Fruit fly (Drosophila melanogaster): ENCODE data around the gene ncd.

Gene ncd

DNA sequence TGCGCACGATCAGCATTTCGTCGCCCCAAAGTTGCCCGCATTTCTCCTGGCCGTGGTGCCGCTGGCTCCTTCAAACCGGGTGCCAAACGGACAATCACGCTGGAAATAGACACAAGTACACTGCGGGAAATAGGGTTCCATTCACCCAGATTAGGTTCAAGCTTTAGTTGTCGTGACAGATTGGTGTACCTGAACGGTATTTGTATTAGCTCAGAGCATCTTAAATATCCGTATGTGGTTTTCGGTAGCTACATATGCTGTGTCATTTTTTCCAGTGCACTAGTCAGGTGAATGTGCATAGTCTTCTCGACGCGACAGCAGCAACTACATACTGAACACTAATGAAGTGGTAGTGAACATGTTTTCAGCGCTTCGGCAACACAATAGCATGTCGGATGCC lies 40.2 kb upstream of the ncd start:
- TF ChIP-seq CG12236 (GFP tag; optimal IDR thresholded peaks at IDR 0.05): no peak
- TF ChIP-seq lab (GFP tag; optimal IDR thresholded peaks at IDR 0.05): no peak
- no peak for TF ChIP-seq zf30C (GFP tag; optimal IDR thresholded peaks at IDR 0.05)
- no peak for TF ChIP-seq CG16779 (GFP tag; IDR thresholded peaks at IDR 0.05)
- no peak for TF ChIP-seq wek (GFP tag; optimal IDR thresholded peaks at IDR 0.05)
- TF ChIP-seq CG8924 (tag; optimal IDR thresholded peaks at IDR 0.05): no peak
- no peak for TF ChIP-seq Dip3 (GFP tag; optimal IDR thresholded peaks at IDR 0.05)
- TF ChIP-seq ham (GFP tag; IDR thresholded peaks at IDR 0.05): no peak
- no peak for TF ChIP-seq salm (tag; optimal IDR thresholded peaks at IDR 0.05)
- TF ChIP-seq hbn (GFP tag; IDR thresholded peaks at IDR 0.05; ENCODE audit: partially characterized antibody): no peak
- no peak for TF ChIP-seq sens-2 (GFP tag; IDR thresholded peaks at IDR 0.05)
- TF ChIP-seq CG12071 (GFP tag; optimal IDR thresholded peaks at IDR 0.05): no peak
- no peak for TF ChIP-seq Atf3 (GFP tag; optimal IDR thresholded peaks at IDR 0.05)
- TF ChIP-seq gem (tag; optimal IDR thresholded peaks at IDR 0.05): no peak
- TF ChIP-seq btn (GFP tag; optimal IDR thresholded peaks at IDR 0.05): no peak
- no peak for TF ChIP-seq so (GFP tag; IDR thresholded peaks at IDR 0.05)
- TF ChIP-seq nau (GFP tag; optimal IDR thresholded peaks at IDR 0.05): no peak
- TF ChIP-seq Ets97D (GFP tag; optimal IDR thresholded peaks at IDR 0.05): no peak
- TF ChIP-seq CG4424 (GFP tag; optimal IDR thresholded peaks at IDR 0.05): no peak
- no peak for TF ChIP-seq C15 (GFP tag; IDR thresholded peaks at IDR 0.05)
- no peak for TF ChIP-seq Sox100B (GFP tag; optimal IDR thresholded peaks at IDR 0.05)
- TF ChIP-seq Fer2 (tag; optimal IDR thresholded peaks at IDR 0.05): no peak
- TF ChIP-seq dati (GFP tag; IDR thresholded peaks at IDR 0.05): 0 out of 2 replicates have a peak, but pooled peaks have one; percentile 18
- TF ChIP-seq pan (optimal IDR thresholded peaks at IDR 0.05): no peak
- TF ChIP-seq pan (GFP tag; optimal IDR thresholded peaks at IDR 0.05 in 1 of 2, IDR thresholded peaks at IDR 0.05 in 1 of 2): peak in 1 of 2 experiments; percentile 49
- peak in 1 of 2 experiments; percentile 28 for TF ChIP-seq chif (GFP tag; optimal IDR thresholded peaks at IDR 0.05)
- TF ChIP-seq MTF-1 (GFP tag; optimal IDR thresholded peaks at IDR 0.05; ENCODE audit: borderline replicate concordance): no peak
- TF ChIP-seq Hmx (GFP tag; optimal IDR thresholded peaks at IDR 0.05): no peak
- TF ChIP-seq MESR4 (GFP tag; optimal IDR thresholded peaks at IDR 0.05): no peak
- TF ChIP-seq crc (GFP tag; optimal IDR thresholded peaks at IDR 0.05): no peak
- no peak for TF ChIP-seq usp (GFP tag; optimal IDR thresholded peaks at IDR 0.05)
- TF ChIP-seq CG11504 (tag; optimal IDR thresholded peaks at IDR 0.05): no peak
- TF ChIP-seq luna (GFP tag; optimal IDR thresholded peaks at IDR 0.05): no peak
- peak; percentile 41 for TF ChIP-seq Ptx1 (GFP tag; IDR thresholded peaks at IDR 0.05)
- no peak for TF ChIP-seq Tbp (GFP tag; optimal IDR thresholded peaks at IDR 0.05)
- TF ChIP-seq Spps (tag; optimal IDR thresholded peaks at IDR 0.05): no peak
- TF ChIP-seq ERR (GFP tag; optimal IDR thresholded peaks at IDR 0.05): no peak
- TF ChIP-seq CG8359 (GFP tag; optimal IDR thresholded peaks at IDR 0.05; ENCODE audit: borderline replicate concordance): no peak
- TF ChIP-seq CG33557 (GFP tag; optimal IDR thresholded peaks at IDR 0.05): no peak
- no peak for TF ChIP-seq CG18599 (GFP tag; optimal IDR thresholded peaks at IDR 0.05)
- TF ChIP-seq CG7357 (GFP tag; IDR thresholded peaks at IDR 0.05): no peak
- TF ChIP-seq Antp (GFP tag; optimal IDR thresholded peaks at IDR 0.05): no peak
- no peak for TF ChIP-seq CG17385 (GFP tag; optimal IDR thresholded peaks at IDR 0.05)
- no peak for TF ChIP-seq bigmax (GFP tag; optimal IDR thresholded peaks at IDR 0.05)
- no peak for TF ChIP-seq ind (GFP tag; optimal IDR thresholded peaks at IDR 0.05)
- TF ChIP-seq ash1 (GFP tag; optimal IDR thresholded peaks at IDR 0.05): no peak
- TF ChIP-seq tx (GFP tag; optimal IDR thresholded peaks at IDR 0.05): no peak
- TF ChIP-seq CG7271 (tag; optimal IDR thresholded peaks at IDR 0.05): no peak
- no peak for TF ChIP-seq CG11093 (GFP tag; IDR thresholded peaks at IDR 0.05)
- no peak for TF ChIP-seq Pdp1 (GFP tag; optimal IDR thresholded peaks at IDR 0.05)
- TF ChIP-seq esg (GFP tag; conservative IDR thresholded peaks at IDR 0.05): 0 out of 2 replicates have a peak, but pooled peaks have one; percentile 17
- no peak for TF ChIP-seq TFAM (GFP tag; optimal IDR thresholded peaks at IDR 0.05)

All from whole organism, embryonic.